ENCODE assay signal across 1 fruit fly cellular context in genomic region chr2L:8126849-8127602, dm6.
A peak's percentile ranks its signal among the peaks of the same experiment; 100 is the strongest.
TF ChIP-seq lines count a peak whose summit lies in the region.

Gene CG12375, minus strand, starts transcription at chr2L:8126890.
Gene CG8668, plus strand, starts transcription at chr2L:8127001.

TF ChIP-seq in whole organism, embryonic, 481 proteins besides CTCF, POLR2A, EP300 and RAD21 (continued from another document):
- TF ChIP-seq CG17359 (tag; optimal IDR thresholded peaks at IDR 0.05; lab: Kevin White, UChicago) (no peak), CG1529 (GFP tag; optimal IDR thresholded peaks at IDR 0.05; lab: Kevin White, UChicago) (no peak), corto (GFP tag; optimal IDR thresholded peaks at IDR 0.05; lab: Kevin White, UChicago) (peak; percentile 48), pros (GFP tag; optimal IDR thresholded peaks at IDR 0.05; lab: Kevin White, UChicago) (no peak), gcm2 (GFP tag; optimal IDR thresholded peaks at IDR 0.05; lab: Kevin White, UChicago) (no peak), CG2129 (GFP tag; IDR thresholded peaks at IDR 0.05; lab: Robert Waterston, UW; ENCODE audit: partially characterized antibody) (peak; percentile 36), bab2 (GFP tag; optimal IDR thresholded peaks at IDR 0.05; lab: Kevin White, UChicago) (no peak), CG1792 (GFP tag; optimal IDR thresholded peaks at IDR 0.05; lab: Kevin White, UChicago) (no peak), CG6689 (GFP tag; IDR thresholded peaks at IDR 0.05; lab: Robert Waterston, UW) (no peak), bsh (GFP tag; optimal IDR thresholded peaks at IDR 0.05; lab: Kevin White, UChicago) (no peak), Trl (optimal IDR thresholded peaks at IDR 0.05; lab: Kevin White, UChicago) (no peak), Trl (GFP tag; optimal IDR thresholded peaks at IDR 0.05; lab: Kevin White, UChicago) (no peak), CG15514 (GFP tag; optimal IDR thresholded peaks at IDR 0.05; lab: Kevin White, UChicago) (peak; percentile 54), CG15479 (GFP tag; optimal IDR thresholded peaks at IDR 0.05; lab: Kevin White, UChicago) (no peak), CG14860 (GFP tag; IDR thresholded peaks at IDR 0.05; lab: Robert Waterston, UW; ENCODE audit: partially characterized antibody) (peak; percentile 58; the same call in 2 of the 3 replicates), CG6175 (GFP tag; IDR thresholded peaks at IDR 0.05; lab: Robert Waterston, UW) (no peak), Abd-B (GFP tag; optimal IDR thresholded peaks at IDR 0.05; lab: Kevin White, UChicago) (no peak), BEAF-32 (GFP tag; optimal IDR thresholded peaks at IDR 0.05; lab: Kevin White, UChicago) (peak; percentile 80), CG11398 (GFP tag; optimal IDR thresholded peaks at IDR 0.05; lab: Kevin White, UChicago) (no peak), CG14014 (GFP tag; IDR thresholded peaks at IDR 0.05; lab: Robert Waterston, UW) (0 out of 2 replicates have a peak, but pooled peaks have one; percentile 6), Hr51 (GFP tag; optimal IDR thresholded peaks at IDR 0.05; lab: Kevin White, UChicago) (no peak), GATAe (GFP tag; conservative IDR thresholded peaks at IDR 0.05; lab: Robert Waterston, UW) (no peak), dmrt11E (tag; optimal IDR thresholded peaks at IDR 0.05; lab: Kevin White, UChicago) (no peak), CG10565 (GFP tag; optimal IDR thresholded peaks at IDR 0.05; lab: Kevin White, UChicago) (no peak), TFAM (GFP tag; optimal IDR thresholded peaks at IDR 0.05; lab: Kevin White, UChicago) (no peak), Adf1 (GFP tag; IDR thresholded peaks at IDR 0.05; lab: Robert Waterston, UW) (no peak), sug (tag; optimal IDR thresholded peaks at IDR 0.05; lab: Kevin White, UChicago) (no peak), prd (optimal IDR thresholded peaks at IDR 0.05; lab: Kevin White, UChicago) (no peak), prd (GFP tag; IDR thresholded peaks at IDR 0.05; lab: Robert Waterston, UW) (no peak), Med (GFP tag; lab: Kevin White, UChicago) (peak; percentile 79), gcm (GFP tag; optimal IDR thresholded peaks at IDR 0.05; lab: Kevin White, UChicago) (no peak), Lpt (GFP tag; optimal IDR thresholded peaks at IDR 0.05; lab: Kevin White, UChicago) (no peak), CG30403 (GFP tag; optimal IDR thresholded peaks at IDR 0.05; lab: Kevin White, UChicago) (no peak), sisA (GFP tag; IDR thresholded peaks at IDR 0.05; lab: Robert Waterston, UW) (no peak), CG13287 (GFP tag; IDR thresholded peaks at IDR 0.05; lab: Robert Waterston, UW; ENCODE audit: partially characterized antibody) (peak; percentile 87), CG16813 (GFP tag; IDR thresholded peaks at IDR 0.05; lab: Robert Waterston, UW; ENCODE audit: partially characterized antibody) (peak; percentile 71), CG2875 (GFP tag; optimal IDR thresholded peaks at IDR 0.05; lab: Kevin White, UChicago) (no peak), Atf-2 (GFP tag; optimal IDR thresholded peaks at IDR 0.05; lab: Kevin White, UChicago) (no peak), caup (GFP tag; optimal IDR thresholded peaks at IDR 0.05; lab: Kevin White, UChicago; ENCODE audit: severe bottlenecking) (no peak), nerfin-2 (GFP tag; IDR thresholded peaks at IDR 0.05; lab: Robert Waterston, UW; ENCODE audit: partially characterized antibody) (peak; percentile 64), CG30431 (GFP tag; optimal IDR thresholded peaks at IDR 0.05; lab: Kevin White, UChicago) (no peak), CG33213 (GFP tag; optimal IDR thresholded peaks at IDR 0.05; lab: Kevin White, UChicago) (peak; percentile 9), Eip74EF (GFP tag; optimal IDR thresholded peaks at IDR 0.05; lab: Kevin White, UChicago) (peak in 1 of 2 experiments; percentile 15), MBD-R2 (GFP tag; IDR thresholded peaks at IDR 0.05; lab: Robert Waterston, UW) (peak; percentile 71), CG2116 (GFP tag; optimal IDR thresholded peaks at IDR 0.05; lab: Kevin White, UChicago) (peak; percentile 93), dysf (GFP tag; IDR thresholded peaks at IDR 0.05; lab: Robert Waterston, UW) (no peak), pzg (GFP tag; optimal IDR thresholded peaks at IDR 0.05; lab: Kevin White, UChicago) (peak; percentile 82), lab (GFP tag; optimal IDR thresholded peaks at IDR 0.05; lab: Kevin White, UChicago) (peak; percentile 22), bbx (GFP tag; IDR thresholded peaks at IDR 0.05; lab: Robert Waterston, UW; ENCODE audit: partially characterized antibody) (peak; percentile 88), tgo (GFP tag; IDR thresholded peaks at IDR 0.05; lab: Robert Waterston, UW) (no peak), MESR4 (GFP tag; optimal IDR thresholded peaks at IDR 0.05; lab: Kevin White, UChicago) (peak; percentile 73), fd96Cb (tag; optimal IDR thresholded peaks at IDR 0.05; lab: Kevin White, UChicago) (no peak), CG17802 (tag; optimal IDR thresholded peaks at IDR 0.05; lab: Kevin White, UChicago) (no peak), Taf1 (GFP tag; IDR thresholded peaks at IDR 0.05; lab: Robert Waterston, UW) (no peak), CG31224 (GFP tag; IDR thresholded peaks at IDR 0.05; lab: Robert Waterston, UW) (no peak), ken (GFP tag; IDR thresholded peaks at IDR 0.05; lab: Robert Waterston, UW) (no peak), CG14710 (tag; optimal IDR thresholded peaks at IDR 0.05; lab: Kevin White, UChicago) (peak; percentile 40), nmo (GFP tag; optimal IDR thresholded peaks at IDR 0.05; lab: Kevin White, UChicago) (peak; percentile 3), trh (GFP tag; optimal IDR thresholded peaks at IDR 0.05; lab: Kevin White, UChicago) (no peak), CG7928 (GFP tag; optimal IDR thresholded peaks at IDR 0.05; lab: Kevin White, UChicago) (no peak), CG6254 (GFP tag; optimal IDR thresholded peaks at IDR 0.05; lab: Kevin White, UChicago) (peak; percentile 12), tap (tag; optimal IDR thresholded peaks at IDR 0.05; lab: Kevin White, UChicago) (no peak), CG7963 (GFP tag; IDR thresholded peaks at IDR 0.05; lab: Robert Waterston, UW; ENCODE audit: partially characterized antibody) (peak; percentile 74; the same call in 2 of the 3 replicates), gro (GFP tag; optimal IDR thresholded peaks at IDR 0.05; lab: Kevin White, UChicago) (peak; percentile 22), Hr39 (optimal IDR thresholded peaks at IDR 0.05; lab: Kevin White, UChicago) (no peak), h (optimal IDR thresholded peaks at IDR 0.05; lab: Kevin White, UChicago) (no peak), knrl (GFP tag; IDR thresholded peaks at IDR 0.05; lab: Robert Waterston, UW; ENCODE audit: partially characterized antibody) (peak; percentile 75), vnd (GFP tag; IDR thresholded peaks at IDR 0.05; lab: Robert Waterston, UW; ENCODE audit: partially characterized antibody) (peak; percentile 71), hbn (GFP tag; IDR thresholded peaks at IDR 0.05; lab: Robert Waterston, UW; ENCODE audit: partially characterized antibody) (peak; percentile 80), CG12155 (GFP tag; optimal IDR thresholded peaks at IDR 0.05; lab: Kevin White, UChicago) (no peak), crc (GFP tag; optimal IDR thresholded peaks at IDR 0.05; lab: Kevin White, UChicago) (no peak), CG31441 (GFP tag; IDR thresholded peaks at IDR 0.05; lab: Robert Waterston, UW) (no peak), ash1 (GFP tag; optimal IDR thresholded peaks at IDR 0.05; lab: Kevin White, UChicago) (no peak), inv (GFP tag; IDR thresholded peaks at IDR 0.05; lab: Robert Waterston, UW; ENCODE audit: partially characterized antibody) (peak; percentile 51), CG4820 (GFP tag; optimal IDR thresholded peaks at IDR 0.05; lab: Kevin White, UChicago) (no peak), ci (GFP tag; IDR thresholded peaks at IDR 0.05; lab: Robert Waterston, UW) (peak; percentile 58; the same call in 2 of the 3 replicates), Opbp (GFP tag; IDR thresholded peaks at IDR 0.05; lab: Robert Waterston, UW; ENCODE audit: partially characterized antibody) (peak; percentile 83), CG17912 (GFP tag; optimal IDR thresholded peaks at IDR 0.05; lab: Kevin White, UChicago) (no peak), CG12104 (GFP tag; optimal IDR thresholded peaks at IDR 0.05; lab: Kevin White, UChicago) (no peak), Scr (GFP tag; IDR thresholded peaks at IDR 0.05; lab: Robert Waterston, UW; ENCODE audit: partially characterized antibody) (peak; percentile 79), Dref (GFP tag; IDR thresholded peaks at IDR 0.05; lab: Robert Waterston, UW) (peak; percentile 87), mld (GFP tag; IDR thresholded peaks at IDR 0.05; lab: Robert Waterston, UW; ENCODE audit: partially characterized antibody) (peak; percentile 57; the same call in 2 of the 3 replicates), pan (optimal IDR thresholded peaks at IDR 0.05; lab: Kevin White, UChicago) (no peak), pan (GFP tag; optimal IDR thresholded peaks at IDR 0.05 in 1 of 2, IDR thresholded peaks at IDR 0.05 in 1 of 2) (no peak), Doc3 (GFP tag; IDR thresholded peaks at IDR 0.05; lab: Robert Waterston, UW; ENCODE audit: partially characterized antibody) (peak; percentile 75), Xbp1 (GFP tag; optimal IDR thresholded peaks at IDR 0.05; lab: Kevin White, UChicago) (no peak), Nf-YB (GFP tag; optimal IDR thresholded peaks at IDR 0.05; lab: Kevin White, UChicago) (no peak), gsb-n (tag; optimal IDR thresholded peaks at IDR 0.05; lab: Kevin White, UChicago) (no peak), CG17186 (GFP tag; optimal IDR thresholded peaks at IDR 0.05; lab: Kevin White, UChicago) (peak; percentile 18), CG13775 (GFP tag; optimal IDR thresholded peaks at IDR 0.05; lab: Kevin White, UChicago) (no peak), CkIIα-i1 (GFP tag; IDR thresholded peaks at IDR 0.05; lab: Robert Waterston, UW) (no peak), CG10274 (GFP tag; optimal IDR thresholded peaks at IDR 0.05; lab: Kevin White, UChicago) (no peak), yki (optimal IDR thresholded peaks at IDR 0.05; lab: Kevin White, UChicago) (no peak), CG18599 (GFP tag; optimal IDR thresholded peaks at IDR 0.05; lab: Kevin White, UChicago) (no peak), fd64A (GFP tag; optimal IDR thresholded peaks at IDR 0.05; lab: Kevin White, UChicago) (no peak), CG3838 (GFP tag; optimal IDR thresholded peaks at IDR 0.05; lab: Kevin White, UChicago) (no peak), CG7556 (GFP tag; optimal IDR thresholded peaks at IDR 0.05; lab: Kevin White, UChicago) (no peak), CG6791 (GFP tag; IDR thresholded peaks at IDR 0.05; lab: Robert Waterston, UW; ENCODE audit: partially characterized antibody) (peak; percentile 83), CG3995 (GFP tag; optimal IDR thresholded peaks at IDR 0.05; lab: Kevin White, UChicago) (peak; percentile 8), zfh2 (GFP tag; optimal IDR thresholded peaks at IDR 0.05; lab: Kevin White, UChicago) (no peak), p53 (GFP tag; optimal IDR thresholded peaks at IDR 0.05; lab: Kevin White, UChicago) (no peak), CG42726 (GFP tag; IDR thresholded peaks at IDR 0.05; lab: Robert Waterston, UW; ENCODE audit: partially characterized antibody) (peak; percentile 5; the same call in 1 of the 2 replicates), wek (GFP tag; optimal IDR thresholded peaks at IDR 0.05; lab: Kevin White, UChicago) (no peak), CG10209 (GFP tag; optimal IDR thresholded peaks at IDR 0.05; lab: Kevin White, UChicago) (no peak), CG8290 (GFP tag; optimal IDR thresholded peaks at IDR 0.05; lab: Kevin White, UChicago) (no peak), CG8290 (tag; optimal IDR thresholded peaks at IDR 0.05; lab: Kevin White, UChicago) (no peak), Aef1 (GFP tag; IDR thresholded peaks at IDR 0.05; lab: Robert Waterston, UW) (no peak), eve (GFP tag; optimal IDR thresholded peaks at IDR 0.05; lab: Kevin White, UChicago) (no peak), onecut (GFP tag; IDR thresholded peaks at IDR 0.05; lab: Robert Waterston, UW) (no peak), CG4617 (GFP tag; optimal IDR thresholded peaks at IDR 0.05; lab: Kevin White, UChicago; ENCODE audit: borderline replicate concordance) (peak; percentile 77), H15 (GFP tag; IDR thresholded peaks at IDR 0.05; lab: Robert Waterston, UW) (no peak), chn (GFP tag; optimal IDR thresholded peaks at IDR 0.05; lab: Kevin White, UChicago) (no peak), Poxn (GFP tag; IDR thresholded peaks at IDR 0.05; lab: Robert Waterston, UW) (no peak), Pdp1 (GFP tag; optimal IDR thresholded peaks at IDR 0.05; lab: Kevin White, UChicago) (peak in 1 of 2 experiments; percentile 18), CG5953 (GFP tag; IDR thresholded peaks at IDR 0.05; lab: Robert Waterston, UW) (no peak)
